Worm (Caenorhabditis elegans) whole organism, L2 larva: ENCODE data around the gene immp-2.
A peak's percentile ranks its signal among the peaks of the same experiment; 100 is the strongest.

Source experiments
- C34F6.9 ChIP-seq: fragments of 150-350 bp; optimal IDR thresholded peaks from 2 replicates; lab custom pipeline; 2014; ENCODE audit warnings: missing biosample characterization, missing genetic modification characterization
- F13H6.1 ChIP-seq: sonication (generic microtip); optimal IDR thresholded peaks from 2 replicates; lab custom pipeline; 2016; ENCODE audit warnings: missing genetic modification characterization, missing compliant biosample characterization
- R02D3.7 ChIP-seq: fragments of 150-350 bp; optimal IDR thresholded peaks from 2 replicates; lab custom pipeline; 2014; ENCODE audit warnings: missing biosample characterization, missing genetic modification characterization
- Y55F3AM.14 ChIP-seq: fragments of 200-800 bp; sonication (Bioruptor generic); optimal IDR thresholded peaks from 2 replicates; lab custom pipeline; 2018; ENCODE audit warnings: mild to moderate bottlenecking, missing genetic modification characterization, missing compliant biosample characterization
- ZK546.5 ChIP-seq: sonication (generic microtip); optimal IDR thresholded peaks from 2 replicates; lab custom pipeline; 2017; ENCODE audit warnings: missing biosample characterization, missing genetic modification characterization
- alr-1 ChIP-seq: fragments of 150-350 bp; optimal IDR thresholded peaks from 2 replicates; lab custom pipeline; 2014; ENCODE audit warnings: missing biosample characterization, missing genetic modification characterization
- aly-2 ChIP-seq: fragments of 150-350 bp; optimal IDR thresholded peaks from 2 replicates; lab custom pipeline; 2014; ENCODE audit warnings: missing biosample characterization, missing genetic modification characterization
- ama-1 ChIP-seq: fragments of 150-350 bp; optimal IDR thresholded peaks from 2 replicates; lab custom pipeline; 2018; ENCODE audit warnings: inconsistent platforms
- blmp-1 ChIP-seq: sonication (generic microtip); optimal IDR thresholded peaks from 2 replicates; lab custom pipeline; 2017; ENCODE audit warnings: missing genetic modification characterization, mild to moderate bottlenecking, missing compliant biosample characterization, antibody characterized with exemption, moderate library complexity; ENCODE audit not compliant: insufficient read depth
- ceh-16 ChIP-seq: fragments of 150-350 bp; optimal IDR thresholded peaks from 2 replicates; lab custom pipeline; 2014; ENCODE audit warnings: missing biosample characterization, missing genetic modification characterization
- ceh-82 ChIP-seq: fragments of 150-350 bp; optimal IDR thresholded peaks from 2 replicates; lab custom pipeline; 2014; ENCODE audit warnings: missing biosample characterization, missing genetic modification characterization
- crh-2 ChIP-seq: sonication (generic microtip); optimal IDR thresholded peaks from 2 replicates; lab custom pipeline; 2017; ENCODE audit warnings: missing biosample characterization, missing genetic modification characterization
- dmd-4 ChIP-seq: sonication (generic microtip); optimal IDR thresholded peaks from 2 replicates; lab custom pipeline; 2017; ENCODE audit warnings: missing biosample characterization, missing genetic modification characterization
- egl-27 ChIP-seq: sonication (generic microtip); optimal IDR thresholded peaks from 3 replicates; lab custom pipeline; 2017; ENCODE audit warnings: missing biosample characterization, missing genetic modification reagents, missing genetic modification characterization
- elt-1 ChIP-seq: fragments of 150-350 bp; optimal IDR thresholded peaks from 2 replicates; lab custom pipeline; 2014; ENCODE audit warnings: missing biosample characterization, missing genetic modification characterization
- elt-3 ChIP-seq: sonication (generic microtip); optimal IDR thresholded peaks from 2 replicates; lab custom pipeline; 2017; ENCODE audit warnings: missing biosample characterization, missing genetic modification characterization
- fos-1 ChIP-seq: fragments of 150-350 bp; optimal IDR thresholded peaks from 2 replicates; lab custom pipeline; 2014; ENCODE audit warnings: missing biosample characterization, missing genetic modification characterization
- gmeb-1 ChIP-seq: fragments of 150-350 bp; optimal IDR thresholded peaks from 2 replicates; lab custom pipeline; 2014; ENCODE audit warnings: missing biosample characterization, missing genetic modification characterization
- lin-11 ChIP-seq: fragments of 150-350 bp; sonication (generic microtip); optimal IDR thresholded peaks from 2 replicates; lab custom pipeline; 2014; ENCODE audit warnings: missing biosample characterization, missing genetic modification characterization, inconsistent platforms, mixed read lengths
- lin-13 ChIP-seq: fragments of 150-350 bp; optimal IDR thresholded peaks from 2 replicates; lab custom pipeline; 2014; ENCODE audit warnings: missing biosample characterization, missing genetic modification reagents, missing genetic modification characterization
- lin-39 ChIP-seq: fragments of 150-350 bp; optimal IDR thresholded peaks from 2 replicates; lab custom pipeline; 2014; ENCODE audit warnings: missing biosample characterization, missing genetic modification reagents, missing genetic modification characterization
- lsy-2 ChIP-seq, 2 experiments: fragments of 150-350 bp in 1 of 2; sonication (generic microtip) in 1 of 2; optimal IDR thresholded peaks; 2 replicates each; lab custom pipeline; 2014 to 2017; ENCODE audit warnings: missing biosample characterization in 2 of 2, missing genetic modification characterization in 2 of 2
- mab-5 ChIP-seq: fragments of 150-350 bp; optimal IDR thresholded peaks from 2 replicates; lab custom pipeline; 2014; ENCODE audit warnings: missing biosample characterization, missing genetic modification characterization
- mbf-1 ChIP-seq: sonication (generic microtip); optimal IDR thresholded peaks from 2 replicates; lab custom pipeline; 2017; ENCODE audit warnings: missing biosample characterization, missing genetic modification characterization
- mdl-1 ChIP-seq, 2 experiments: fragments of 150-350 bp in 1 of 2; sonication (generic microtip) in 1 of 2; optimal IDR thresholded peaks; 2 replicates each; lab custom pipeline; 2017; ENCODE audit warnings: missing biosample characterization in 2 of 2, missing genetic modification characterization in 2 of 2
- nhr-10 ChIP-seq: sonication (generic microtip); optimal IDR thresholded peaks from 2 replicates; lab custom pipeline; 2017; ENCODE audit warnings: missing biosample characterization, missing genetic modification characterization
- nhr-11 ChIP-seq: fragments of 150-350 bp; optimal IDR thresholded peaks from 2 replicates; lab custom pipeline; 2014; ENCODE audit warnings: missing biosample characterization, missing genetic modification characterization
- nhr-12 ChIP-seq: fragments of 150-350 bp; optimal IDR thresholded peaks from 2 replicates; lab custom pipeline; 2014; ENCODE audit warnings: missing biosample characterization, missing genetic modification characterization
- nhr-129 ChIP-seq: fragments of 150-350 bp; optimal IDR thresholded peaks from 2 replicates; lab custom pipeline; 2014; ENCODE audit warnings: missing biosample characterization, missing genetic modification characterization
- nhr-21 ChIP-seq: fragments of 150-350 bp; optimal IDR thresholded peaks from 2 replicates; lab custom pipeline; 2014; ENCODE audit warnings: missing biosample characterization, missing genetic modification characterization
- nhr-23 ChIP-seq: fragments of 150-350 bp; optimal IDR thresholded peaks from 2 replicates; lab custom pipeline; 2014; ENCODE audit warnings: missing biosample characterization, missing genetic modification reagents, missing genetic modification characterization
- nhr-237 ChIP-seq: fragments of 150-350 bp; optimal IDR thresholded peaks from 2 replicates; lab custom pipeline; 2014; ENCODE audit warnings: missing biosample characterization, missing genetic modification characterization
- nhr-25 ChIP-seq: fragments of 150-350 bp; sonication (generic microtip); optimal IDR thresholded peaks from 3 replicates; lab custom pipeline; 2014; ENCODE audit warnings: missing biosample characterization, missing genetic modification characterization
- nhr-6 ChIP-seq: fragments of 150-350 bp; optimal IDR thresholded peaks from 2 replicates; lab custom pipeline; 2014; ENCODE audit warnings: missing biosample characterization, missing genetic modification characterization
- nhr-77 ChIP-seq: fragments of 150-350 bp; optimal IDR thresholded peaks from 2 replicates; lab custom pipeline; 2014; ENCODE audit warnings: missing biosample characterization, missing genetic modification characterization
- peb-1 ChIP-seq: fragments of 150-350 bp; optimal IDR thresholded peaks from 2 replicates; lab custom pipeline; 2014; ENCODE audit warnings: missing biosample characterization, missing genetic modification characterization
- sem-4 ChIP-seq: fragments of 150-350 bp; optimal IDR thresholded peaks from 2 replicates; lab custom pipeline; 2014; ENCODE audit warnings: missing biosample characterization, missing genetic modification reagents, missing genetic modification characterization
- skn-1 ChIP-seq: sonication (generic microtip); optimal IDR thresholded peaks from 2 replicates; lab custom pipeline; 2017; ENCODE audit warnings: missing biosample characterization, missing genetic modification characterization
- sma-3 ChIP-seq: sonication (generic microtip); optimal IDR thresholded peaks from 2 replicates; lab custom pipeline; 2016; ENCODE audit warnings: missing genetic modification reagents, missing genetic modification characterization, missing compliant biosample characterization
- sma-9 ChIP-seq, 2 experiments: fragments of 150-350 bp in 1 of 2; sonication (generic microtip) in 1 of 2; optimal IDR thresholded peaks; 2 replicates each; lab custom pipeline; 2014 to 2016; ENCODE audit warnings: missing genetic modification characterization in 2 of 2, mild to moderate bottlenecking in 1 of 2, missing biosample characterization in 1 of 2, missing compliant biosample characterization in 1 of 2, missing genetic modification reagents in 1 of 2, moderate library complexity in 1 of 2
- snpc-4 ChIP-seq: fragments of 150-350 bp; optimal IDR thresholded peaks from 2 replicates; lab custom pipeline; 2014; ENCODE audit warnings: missing biosample characterization, missing genetic modification characterization
- unc-39 ChIP-seq: fragments of 150-350 bp; optimal IDR thresholded peaks from 2 replicates; lab custom pipeline; 2014; ENCODE audit warnings: missing biosample characterization, missing genetic modification characterization
- unc-55 ChIP-seq: fragments of 150-350 bp; sonication (generic microtip); optimal IDR thresholded peaks from 3 replicates; lab custom pipeline; 2014; ENCODE audit warnings: missing biosample characterization, missing genetic modification reagents, missing genetic modification characterization
- unc-62 ChIP-seq: fragments of 150-350 bp; optimal IDR thresholded peaks from 2 replicates; lab custom pipeline; 2014; ENCODE audit warnings: missing biosample characterization, missing genetic modification reagents, missing genetic modification characterization
- zag-1 ChIP-seq: fragments of 150-350 bp; optimal IDR thresholded peaks from 2 replicates; lab custom pipeline; 2014; ENCODE audit warnings: missing biosample characterization, missing genetic modification characterization
- ztf-1 ChIP-seq: fragments of 200-800 bp; sonication (Bioruptor generic); conservative IDR thresholded peaks from 2 replicates; pipeline ENCODE4 v1.3.6; 2022; ENCODE audit warnings: missing genetic modification characterization, missing compliant biosample characterization
- ztf-11 ChIP-seq: sonication (generic microtip); optimal IDR thresholded peaks from 2 replicates; lab custom pipeline; 2017; ENCODE audit warnings: missing biosample characterization, missing genetic modification characterization
- ztf-4 ChIP-seq: fragments of 150-350 bp; optimal IDR thresholded peaks from 2 replicates; lab custom pipeline; 2014; ENCODE audit warnings: missing biosample characterization, missing genetic modification characterization

immp-2 gene

ce11 chrIV:1013233-1013798, 7.7 kb upstream of the immp-2 start:
- TF ChIP-seq lin-13 (GFP tag; lab: Kevin White, UChicago) (no peak), nhr-237 (tag; lab: Kevin White, UChicago) (no peak), nhr-6 (tag; lab: Kevin White, UChicago) (no peak), nhr-12 (tag; lab: Kevin White, UChicago) (no peak), blmp-1 (no peak), gmeb-1 (tag; lab: Kevin White, UChicago) (no peak), dmd-4 (tag; lab: Kevin White, UChicago) (no peak), sma-3 (GFP tag; lab: Kevin White, UChicago) (no peak), peb-1 (tag; lab: Kevin White, UChicago) (no peak), ceh-82 (tag; lab: Kevin White, UChicago) (no peak), zag-1 (tag; lab: Kevin White, UChicago) (no peak), nhr-23 (no peak)
- TF ChIP-seq, all 48 proteins: peak for 0

ce11 chrIV:1012447-1012846, 6.8 kb upstream of the immp-2 start, which contains the start of gene rbm-39:
Gene rbm-39 (plus strand): TSS chrIV:1012624.
- TF ChIP-seq gmeb-1 (tag; lab: Kevin White, UChicago) (peak; percentile 82), ztf-11 (tag; lab: Kevin White, UChicago) (no peak), aly-2 (tag; lab: Kevin White, UChicago) (no peak), nhr-25 (peak; percentile 68), blmp-1 (peak; percentile 14), ztf-4 (tag; lab: Kevin White, UChicago) (peak; percentile 20), lin-39 (tag; lab: Kevin White, UChicago) (no peak), Y55F3AM.14 (GFP tag; lab: Kevin White, UChicago) (no peak), sma-9 (GFP tag; optimal IDR thresholded peaks at IDR 0.05; lab: Kevin White, UChicago) (no peak), sma-9 (tag; optimal IDR thresholded peaks at IDR 0.05; lab: Kevin White, UChicago) (no peak), nhr-23 (no peak), nhr-11 (no peak), crh-2 (tag; lab: Kevin White, UChicago) (peak; percentile 84), sma-3 (GFP tag; lab: Kevin White, UChicago) (peak; percentile 83), lsy-2 (tag; optimal IDR thresholded peaks at IDR 0.05; lab: Kevin White, UChicago) (peak; percentile 80 to 90), snpc-4 (tag; lab: Kevin White, UChicago) (peak; percentile 52), nhr-6 (tag; lab: Kevin White, UChicago) (peak; percentile 28), C34F6.9 (peak; percentile 92), elt-3 (tag; lab: Kevin White, UChicago) (no peak), R02D3.7 (tag; lab: Kevin White, UChicago) (no peak), nhr-77 (tag; lab: Kevin White, UChicago) (no peak), unc-39 (tag; lab: Kevin White, UChicago) (no peak), ama-1 (lab: Kevin White, UChicago) (peak; percentile 59), alr-1 (tag; lab: Kevin White, UChicago) (no peak), nhr-237 (tag; lab: Kevin White, UChicago) (no peak), unc-62 (GFP tag; lab: Kevin White, UChicago) (no peak), lin-13 (GFP tag; lab: Kevin White, UChicago) (peak; percentile 87), ceh-16 (tag; lab: Kevin White, UChicago) (peak; percentile 26), F13H6.1 (tag; lab: Kevin White, UChicago) (peak; percentile 76), mab-5 (peak; percentile 5), nhr-21 (tag; lab: Kevin White, UChicago) (peak; percentile 70), zag-1 (tag; lab: Kevin White, UChicago) (no peak), egl-27 (peak; percentile 43), lin-11 (tag; lab: Kevin White, UChicago) (peak; percentile 82), peb-1 (tag; lab: Kevin White, UChicago) (no peak), nhr-10 (no peak), ZK546.5 (tag; lab: Kevin White, UChicago) (peak; percentile 20), nhr-12 (tag; lab: Kevin White, UChicago) (no peak), ceh-82 (tag; lab: Kevin White, UChicago) (peak; percentile 4), sem-4 (tag; lab: Kevin White, UChicago) (peak; percentile 8), mdl-1 (tag; optimal IDR thresholded peaks at IDR 0.05; lab: Kevin White, UChicago) (peak in 1 of 2 experiments; percentile 59), fos-1 (tag; lab: Kevin White, UChicago) (peak; percentile 48), mbf-1 (tag; lab: Kevin White, UChicago) (no peak), elt-1 (tag; lab: Kevin White, UChicago) (no peak), unc-55 (GFP tag; lab: Kevin White, UChicago) (peak; percentile 92), dmd-4 (tag; lab: Kevin White, UChicago) (no peak), ztf-1 (GFP tag; lab: Robert Waterston, UW) (no peak), skn-1 (tag; lab: Kevin White, UChicago) (no peak), nhr-129 (tag; lab: Kevin White, UChicago) (peak; percentile 77)
